Worm (Caenorhabditis elegans) whole organism, early embryonic: ENCODE data around the gene W05H7.1.
"Not testable (repeated sequence)": the region's sequence is repeated elsewhere in the genome, so short reads cannot be mapped to it uniquely, and the experiment has no call there.

Experiments
- B0310.2 ChIP-seq: sonication (generic microtip); optimal IDR thresholded peaks from 2 replicates; lab custom pipeline; 2016; ENCODE audit warnings: mild to moderate bottlenecking, missing genetic modification characterization, missing compliant biosample characterization
- F13C5.2 ChIP-seq: sonication (generic microtip); optimal IDR thresholded peaks from 2 replicates; lab custom pipeline; 2017; ENCODE audit warnings: mild to moderate bottlenecking, missing genetic modification characterization, inconsistent platforms, missing compliant biosample characterization
- aly-1 ChIP-seq: sonication (generic microtip); optimal IDR thresholded peaks from 2 replicates; lab custom pipeline; 2016; ENCODE audit warnings: missing genetic modification characterization, missing compliant biosample characterization
- ama-1 ChIP-seq: fragments of 150-350 bp; optimal IDR thresholded peaks from 2 replicates; lab custom pipeline; 2014
- ceh-13 ChIP-seq: fragments of 200-800 bp; sonication (Bioruptor generic); optimal IDR thresholded peaks from 2 replicates; lab custom pipeline; 2018; ENCODE audit warnings: mild to moderate bottlenecking, missing genetic modification characterization, missing compliant biosample characterization
- ceh-36 ChIP-seq: sonication (generic microtip); optimal IDR thresholded peaks from 2 replicates; lab custom pipeline; 2016; ENCODE audit warnings: missing genetic modification characterization, inconsistent platforms, missing compliant biosample characterization
- ets-7 ChIP-seq: sonication (generic microtip); optimal IDR thresholded peaks from 2 replicates; lab custom pipeline; 2016; ENCODE audit warnings: missing genotype, missing genetic modification characterization, missing compliant biosample characterization
- flt-1 ChIP-seq: fragments of 200-800 bp; sonication (Bioruptor generic); IDR thresholded peaks from 2 replicates; pipeline ENCODE4 v1.3.6; 2022; ENCODE audit warnings: missing genetic modification characterization, missing compliant biosample characterization
- hmbx-1 ChIP-seq: sonication (generic microtip); optimal IDR thresholded peaks from 2 replicates; lab custom pipeline; 2016; ENCODE audit warnings: mild to moderate bottlenecking, missing genetic modification characterization, missing compliant biosample characterization
- hmg-4 ChIP-seq: fragments of 200-800 bp; sonication (Bioruptor generic); optimal IDR thresholded peaks from 2 replicates; lab custom pipeline; 2018; ENCODE audit warnings: mild to moderate bottlenecking, missing genetic modification characterization, missing compliant biosample characterization
- hnd-1 ChIP-seq: sonication (generic microtip); optimal IDR thresholded peaks from 2 replicates; lab custom pipeline; 2016; ENCODE audit warnings: missing genetic modification characterization, missing compliant biosample characterization
- pes-1 ChIP-seq: fragments of 200-800 bp; sonication (Bioruptor generic); IDR thresholded peaks from 2 replicates; pipeline ENCODE4 v1.3.6; 2022; ENCODE audit warnings: missing genetic modification reagents, missing genetic modification characterization, missing compliant biosample characterization
- scrt-1 ChIP-seq: fragments of 200-800 bp; sonication (Bioruptor generic); IDR thresholded peaks from 2 replicates; pipeline ENCODE4 v1.3.6; 2022; ENCODE audit warnings: missing genetic modification characterization, missing compliant biosample characterization
- sea-1 ChIP-seq: fragments of 200-800 bp; sonication (Bioruptor generic); conservative IDR thresholded peaks from 2 replicates; pipeline ENCODE4 v1.3.6; 2022; ENCODE audit warnings: missing genetic modification characterization, missing compliant biosample characterization
- tbx-11 ChIP-seq: fragments of 200-800 bp; sonication (Bioruptor generic); IDR thresholded peaks from 2 replicates; pipeline ENCODE4 v1.3.6; 2022; ENCODE audit warnings: missing genetic modification characterization, missing compliant biosample characterization
- tbx-37 ChIP-seq: fragments of 200-800 bp; sonication (Bioruptor generic); conservative IDR thresholded peaks from 2 replicates; pipeline ENCODE4 v1.3.6; 2022; ENCODE audit warnings: missing genetic modification reagents, missing genetic modification characterization, missing compliant biosample characterization
- tra-4 ChIP-seq: sonication (generic microtip); optimal IDR thresholded peaks from 2 replicates; lab custom pipeline; 2017; ENCODE audit warnings: missing genetic modification characterization, missing compliant biosample characterization

The W05H7.1 gene

ce11 chrX:1450352-1450818 lies at the start of gene W05H7.1:
Gene W05H7.1, plus strand, starts transcription at chrX:1450768.
- TF ChIP-seq hmg-4 (GFP tag; lab: Kevin White, UChicago) (peak; percentile 50), hnd-1 (no peak)

ce11 chrX:1401259-1401658 lies 49.3 kb upstream of the W05H7.1 start, which contains the start of gene ZK402.5:
Gene ZK402.5, minus strand, starts transcription at chrX:1401359.
- TF ChIP-seq tra-4, result no peak
- TF ChIP-seq hnd-1, result no peak
- TF ChIP-seq ets-7, result no peak
- TF ChIP-seq sea-1 (GFP tag; lab: Robert Waterston, UW), result no peak
- TF ChIP-seq ceh-36 (tag; lab: Kevin White, UChicago), result no peak
- no peak for TF ChIP-seq scrt-1
- TF ChIP-seq pes-1 (GFP tag; lab: Robert Waterston, UW), result no peak
- no peak for TF ChIP-seq hmbx-1
- no peak for TF ChIP-seq ama-1
- no peak for TF ChIP-seq aly-1 (tag; lab: Kevin White, UChicago)
- no peak for TF ChIP-seq tbx-11 (GFP tag; lab: Robert Waterston, UW)
- no peak for TF ChIP-seq ceh-13
- TF ChIP-seq hmg-4 (GFP tag; lab: Kevin White, UChicago), result no peak

ce11 chrX:1403444-1403843 lies 47.1 kb upstream of the W05H7.1 start, which contains the start of gene ZK402.2:
Gene ZK402.2, plus strand, starts transcription at chrX:1403744.
- TF ChIP-seq sea-1 (GFP tag; lab: Robert Waterston, UW); tbx-11 (GFP tag; lab: Robert Waterston, UW); flt-1: not testable (repeated sequence)

ce11 chrX:1403971-1404370 lies 46.6 kb upstream of the W05H7.1 start, which contains the start of gene ZK402.1:
Gene ZK402.1, plus strand, starts transcription at chrX:1404271.
- not testable (repeated sequence) for TF ChIP-seq ets-7; hmg-4 (GFP tag; lab: Kevin White, UChicago); aly-1 (tag; lab: Kevin White, UChicago)

- TF ChIP-seq B0310.2 (tag; lab: Kevin White, UChicago) (no peak), scrt-1 (no peak), F13C5.2 (tag; lab: Kevin White, UChicago) (no peak), ceh-13 (no peak), tra-4 (no peak), hmbx-1 (no peak), tbx-37 (no peak), hmg-4 (GFP tag; lab: Kevin White, UChicago) (no peak), ceh-36 (tag; lab: Kevin White, UChicago) (no peak), ama-1 (no peak), sea-1 (GFP tag; lab: Robert Waterston, UW) (no peak)
Measured at ce11 chrX:1409224-1409623, 41.3 kb upstream of the W05H7.1 start.

ce11 chrX:1410552-1410951 lies 40.0 kb upstream of the W05H7.1 start, which contains the start of gene abu-2:
Gene abu-2, minus strand, starts transcription at chrX:1410652.
- TF ChIP-seq tbx-11 (GFP tag; lab: Robert Waterston, UW), result no peak
- no peak for TF ChIP-seq flt-1
- no peak for TF ChIP-seq ama-1
- no peak for TF ChIP-seq hmbx-1
- no peak for TF ChIP-seq B0310.2 (tag; lab: Kevin White, UChicago)
- no peak for TF ChIP-seq hnd-1
- TF ChIP-seq sea-1 (GFP tag; lab: Robert Waterston, UW), result no peak
- TF ChIP-seq F13C5.2 (tag; lab: Kevin White, UChicago), result no peak
- no peak for TF ChIP-seq pes-1 (GFP tag; lab: Robert Waterston, UW)
- TF ChIP-seq tbx-37, result no peak
- TF ChIP-seq scrt-1, result no peak

- TF ChIP-seq sea-1 (GFP tag; lab: Robert Waterston, UW), result no peak
- no peak for TF ChIP-seq ama-1
- no peak for TF ChIP-seq scrt-1
- TF ChIP-seq ceh-36 (tag; lab: Kevin White, UChicago), result no peak
- TF ChIP-seq B0310.2 (tag; lab: Kevin White, UChicago), result no peak
- no peak for TF ChIP-seq tra-4
- TF ChIP-seq hmg-4 (GFP tag; lab: Kevin White, UChicago), result no peak
- no peak for TF ChIP-seq ceh-13
- no peak for TF ChIP-seq ets-7
- TF ChIP-seq hnd-1, result no peak
- TF ChIP-seq pes-1 (GFP tag; lab: Robert Waterston, UW), result no peak
- no peak for TF ChIP-seq hmbx-1
- no peak for TF ChIP-seq tbx-11 (GFP tag; lab: Robert Waterston, UW)
- TF ChIP-seq flt-1, result no peak
- TF ChIP-seq tbx-37, result no peak
- TF ChIP-seq aly-1 (tag; lab: Kevin White, UChicago), result no peak
Measured at ce11 chrX:1412844-1413243, 37.7 kb upstream of the W05H7.1 start, which contains the start of gene srh-19. Gene srh-19, plus strand, starts transcription at chrX:1413144.

ce11 chrX:1416776-1417354 lies 33.7 kb upstream of the W05H7.1 start, which contains the start of the genes F19G12.4 and F19G12.8:
Gene F19G12.4, plus strand, starts transcription at chrX:1417304.
Gene F19G12.8, plus strand, starts transcription at chrX:1417320.
- TF ChIP-seq B0310.2 (tag; lab: Kevin White, UChicago) (no peak), tra-4 (no peak), ceh-36 (tag; lab: Kevin White, UChicago) (no peak), ama-1 (no peak), aly-1 (tag; lab: Kevin White, UChicago) (no peak), pes-1 (GFP tag; lab: Robert Waterston, UW) (no peak), tbx-11 (GFP tag; lab: Robert Waterston, UW) (no peak), hnd-1 (no peak), hmg-4 (GFP tag; lab: Kevin White, UChicago) (no peak), hmbx-1 (no peak), ets-7 (no peak), sea-1 (GFP tag; lab: Robert Waterston, UW) (no peak), ceh-13 (no peak), tbx-37 (no peak), F13C5.2 (tag; lab: Kevin White, UChicago) (no peak), flt-1 (no peak)
